Worm (Caenorhabditis elegans) whole organism, late embryonic: ENCODE measurements around the gene bgnt-1.2.

ENCODE experiments used
- F13H6.1 ChIP-seq: sonication (generic microtip); optimal IDR thresholded peaks from 2 replicates; lab custom pipeline; 2016; ENCODE audit warnings: missing genetic modification characterization, missing compliant biosample characterization
- K09A11.1 ChIP-seq: sonication (generic microtip); optimal IDR thresholded peaks from 2 replicates; lab custom pipeline; 2017; ENCODE audit warnings: antibody characterized with exemption, mild to moderate bottlenecking, missing genetic modification characterization, missing compliant biosample characterization; ENCODE audit not compliant: insufficient read depth
- T23F11.4 ChIP-seq: fragments of 200-800 bp; sonication (Bioruptor generic); optimal IDR thresholded peaks from 2 replicates; lab custom pipeline; 2018; ENCODE audit warnings: mild to moderate bottlenecking, missing genetic modification characterization, missing compliant biosample characterization
- Y22D7AL.16 ChIP-seq: sonication (generic microtip); optimal IDR thresholded peaks from 2 replicates; lab custom pipeline; 2016; ENCODE audit warnings: missing genetic modification characterization, missing compliant biosample characterization
- ceh-2 ChIP-seq: sonication (generic microtip); optimal IDR thresholded peaks from 2 replicates; lab custom pipeline; 2016; ENCODE audit warnings: missing genotype, missing genetic modification characterization, missing compliant biosample characterization
- ceh-22 ChIP-seq: sonication (generic microtip); optimal IDR thresholded peaks from 2 replicates; lab custom pipeline; 2017; ENCODE audit warnings: missing biosample characterization, missing genetic modification characterization
- ceh-24 ChIP-seq: sonication (generic microtip); optimal IDR thresholded peaks from 2 replicates; lab custom pipeline; 2016; ENCODE audit warnings: mild to moderate bottlenecking, missing genetic modification characterization, missing compliant biosample characterization
- ceh-30 ChIP-seq: fragments of 150-350 bp; optimal IDR thresholded peaks from 2 replicates; lab custom pipeline; 2014; ENCODE audit warnings: missing biosample characterization, missing genetic modification characterization
- ceh-6 ChIP-seq: fragments of 200-800 bp; sonication (Bioruptor generic); optimal IDR thresholded peaks from 2 replicates; lab custom pipeline; 2018; ENCODE audit warnings: mild to moderate bottlenecking, missing genetic modification characterization, missing compliant biosample characterization
- ceh-9 ChIP-seq: sonication (generic microtip); optimal IDR thresholded peaks from 2 replicates; lab custom pipeline; 2016; ENCODE audit warnings: mild to moderate bottlenecking, missing genetic modification characterization, inconsistent platforms, missing compliant biosample characterization
- dmd-4 ChIP-seq: sonication (generic microtip); optimal IDR thresholded peaks from 2 replicates; lab custom pipeline; 2016; ENCODE audit warnings: borderline replicate concordance, missing genetic modification characterization, missing compliant biosample characterization
- elt-4 ChIP-seq: sonication (generic microtip); optimal IDR thresholded peaks from 2 replicates; lab custom pipeline; 2016; ENCODE audit warnings: missing genetic modification characterization, missing compliant biosample characterization
- ets-4 ChIP-seq: sonication (generic microtip); optimal IDR thresholded peaks from 2 replicates; lab custom pipeline; 2016; ENCODE audit warnings: missing genetic modification characterization, missing compliant biosample characterization
- fax-1 ChIP-seq: sonication (generic microtip); optimal IDR thresholded peaks from 2 replicates; lab custom pipeline; 2016; ENCODE audit warnings: missing genotype, missing genetic modification characterization, missing compliant biosample characterization
- fkh-10 ChIP-seq: fragments of 150-350 bp; optimal IDR thresholded peaks from 2 replicates; lab custom pipeline; 2014; ENCODE audit warnings: missing biosample characterization, missing genetic modification reagents, missing genetic modification characterization
- fkh-6 ChIP-seq: sonication (generic microtip); optimal IDR thresholded peaks from 2 replicates; lab custom pipeline; 2016; ENCODE audit warnings: missing genetic modification characterization, missing compliant biosample characterization
- hlh-13 ChIP-seq: fragments of 200-800 bp; sonication (Bioruptor generic); optimal IDR thresholded peaks from 2 replicates; lab custom pipeline; 2018; ENCODE audit warnings: mild to moderate bottlenecking, missing genetic modification characterization, missing compliant biosample characterization
- hlh-30 ChIP-seq: sonication (generic microtip); optimal IDR thresholded peaks from 2 replicates; lab custom pipeline; 2017; ENCODE audit warnings: antibody characterized with exemption, missing genetic modification characterization, missing compliant biosample characterization; ENCODE audit not compliant: insufficient read depth
- lim-6 ChIP-seq: sonication (generic microtip); optimal IDR thresholded peaks from 2 replicates; lab custom pipeline; 2016; ENCODE audit warnings: missing genetic modification characterization, missing compliant biosample characterization
- madf-2 ChIP-seq: sonication (generic microtip); optimal IDR thresholded peaks from 2 replicates; lab custom pipeline; 2017; ENCODE audit warnings: missing genetic modification characterization, missing compliant biosample characterization
- mec-3 ChIP-seq: sonication (generic microtip); optimal IDR thresholded peaks from 2 replicates; lab custom pipeline; 2016; ENCODE audit warnings: borderline replicate concordance, missing genetic modification characterization, missing compliant biosample characterization
- nhr-11 ChIP-seq: fragments of 150-350 bp; optimal IDR thresholded peaks from 2 replicates; lab custom pipeline; 2014; ENCODE audit warnings: missing biosample characterization, missing genetic modification characterization
- nhr-232 ChIP-seq: sonication (generic microtip); optimal IDR thresholded peaks from 2 replicates; lab custom pipeline; 2016; ENCODE audit warnings: missing genetic modification characterization, missing compliant biosample characterization
- odd-2 ChIP-seq: sonication (generic microtip); optimal IDR thresholded peaks from 2 replicates; lab custom pipeline; 2017; ENCODE audit warnings: antibody characterized with exemption, mild to moderate bottlenecking, missing genetic modification characterization, missing compliant biosample characterization
- pat-9 ChIP-seq: fragments of 200-800 bp; sonication (Bioruptor generic); optimal IDR thresholded peaks from 2 replicates; lab custom pipeline; 2018; ENCODE audit warnings: mild to moderate bottlenecking, missing genetic modification characterization, moderate library complexity, missing compliant biosample characterization
- pha-2 ChIP-seq: sonication (generic microtip); optimal IDR thresholded peaks from 2 replicates; lab custom pipeline; 2017; ENCODE audit warnings: mild to moderate bottlenecking, missing genetic modification characterization, missing compliant biosample characterization
- ref-2 ChIP-seq: sonication (generic microtip); optimal IDR thresholded peaks from 2 replicates; lab custom pipeline; 2016; ENCODE audit warnings: missing genetic modification characterization, missing compliant biosample characterization
- rnt-1 ChIP-seq: sonication (generic microtip); optimal IDR thresholded peaks from 2 replicates; lab custom pipeline; 2016; ENCODE audit warnings: missing genetic modification characterization, missing compliant biosample characterization
- sox-2 ChIP-seq: fragments of 200-800 bp; sonication (Bioruptor generic); IDR thresholded peaks from 2 replicates; pipeline ENCODE4 v1.3.6; 2022; ENCODE audit warnings: missing genetic modification reagents, missing genetic modification characterization, missing compliant biosample characterization
- sox-4 ChIP-seq: sonication (generic microtip); optimal IDR thresholded peaks from 2 replicates; lab custom pipeline; 2017; ENCODE audit warnings: mild to moderate bottlenecking, missing genetic modification characterization, inconsistent platforms, missing compliant biosample characterization
- syd-9 ChIP-seq: sonication (generic microtip); optimal IDR thresholded peaks from 2 replicates; lab custom pipeline; 2016; ENCODE audit warnings: mild to moderate bottlenecking, missing genetic modification characterization, moderate library complexity, missing compliant biosample characterization
- tbx-7 ChIP-seq: sonication (generic microtip); optimal IDR thresholded peaks from 2 replicates; lab custom pipeline; 2016; ENCODE audit warnings: missing genotype, missing genetic modification characterization, missing compliant biosample characterization
- ttx-3 ChIP-seq: sonication (generic microtip); optimal IDR thresholded peaks from 2 replicates; lab custom pipeline; 2016; ENCODE audit warnings: missing genetic modification reagents, missing genetic modification characterization, missing compliant biosample characterization
- unc-42 ChIP-seq: sonication (generic microtip); optimal IDR thresholded peaks from 2 replicates; lab custom pipeline; 2016; ENCODE audit warnings: missing genotype, missing genetic modification characterization, missing compliant biosample characterization
- zip-5 ChIP-seq: sonication (generic microtip); optimal IDR thresholded peaks from 2 replicates; lab custom pipeline; 2016; ENCODE audit warnings: missing genetic modification characterization, missing compliant biosample characterization

Gene bgnt-1.2

ce11 chrV:2138287-2138686 lies 19.8 kb upstream of the bgnt-1.2 start:
- no peak for TF ChIP-seq odd-2 (tag; lab: Kevin White, UChicago)
- no peak for TF ChIP-seq ceh-9 (tag; lab: Kevin White, UChicago)
- TF ChIP-seq ceh-6 (GFP tag; lab: Kevin White, UChicago): no peak
- no peak for TF ChIP-seq nhr-11 (tag; lab: Kevin White, UChicago)
- no peak for TF ChIP-seq tbx-7 (tag; lab: Kevin White, UChicago)
- TF ChIP-seq T23F11.4 (GFP tag; lab: Kevin White, UChicago): no peak
- no peak for TF ChIP-seq fkh-10 (GFP tag; lab: Kevin White, UChicago)
- TF ChIP-seq pat-9: no peak
- TF ChIP-seq Y22D7AL.16 (tag; lab: Kevin White, UChicago): no peak
- TF ChIP-seq dmd-4: no peak
- no peak for TF ChIP-seq fax-1
- no peak for TF ChIP-seq hlh-13 (GFP tag; lab: Kevin White, UChicago)
- no peak for TF ChIP-seq ceh-24 (tag; lab: Kevin White, UChicago)
- TF ChIP-seq nhr-232 (tag; lab: Kevin White, UChicago): no peak
- TF ChIP-seq syd-9 (tag; lab: Kevin White, UChicago): no peak
- TF ChIP-seq F13H6.1 (tag; lab: Kevin White, UChicago): no peak
- no peak for TF ChIP-seq K09A11.1 (tag; lab: Kevin White, UChicago)
- TF ChIP-seq pha-2 (tag; lab: Kevin White, UChicago): no peak
- TF ChIP-seq rnt-1 (tag; lab: Kevin White, UChicago): no peak

ce11 chrV:2137010-2137409 lies 18.5 kb upstream of the bgnt-1.2 start:
- TF ChIP-seq ets-4 (tag; lab: Kevin White, UChicago) (no peak), sox-2 (GFP tag; lab: Robert Waterston, UW) (no peak), madf-2 (tag; lab: Kevin White, UChicago) (no peak), ceh-22 (tag; lab: Kevin White, UChicago) (no peak), elt-4 (tag; lab: Kevin White, UChicago) (no peak), zip-5 (tag; lab: Kevin White, UChicago) (no peak)
- TF ChIP-seq, all 69 proteins: peak for 0

- TF ChIP-seq unc-42 (tag; lab: Kevin White, UChicago): peak; percentile 3
- peak; percentile 21 for TF ChIP-seq sox-4 (tag; lab: Kevin White, UChicago)
- no peak for TF ChIP-seq ref-2
Measured at ce11 chrV:2135323-2135722, 16.8 kb upstream of the bgnt-1.2 start.

- no peak for TF ChIP-seq Y22D7AL.16 (tag; lab: Kevin White, UChicago)
- TF ChIP-seq ets-4 (tag; lab: Kevin White, UChicago): no peak
- TF ChIP-seq ceh-30 (tag; lab: Kevin White, UChicago): no peak
- TF ChIP-seq madf-2 (tag; lab: Kevin White, UChicago): no peak
- TF ChIP-seq nhr-11 (tag; lab: Kevin White, UChicago): no peak
- TF ChIP-seq fkh-6 (tag; lab: Kevin White, UChicago): no peak
- TF ChIP-seq lim-6: no peak
- peak; percentile 19 for TF ChIP-seq unc-42 (tag; lab: Kevin White, UChicago)
- no peak for TF ChIP-seq T23F11.4 (GFP tag; lab: Kevin White, UChicago)
- TF ChIP-seq mec-3 (tag; lab: Kevin White, UChicago): no peak
- no peak for TF ChIP-seq ttx-3 (tag; lab: Kevin White, UChicago)
- TF ChIP-seq ceh-2 (tag; lab: Kevin White, UChicago): no peak
- peak; percentile 56 for TF ChIP-seq hlh-30 (tag; lab: Kevin White, UChicago)
- no peak for TF ChIP-seq F13H6.1 (tag; lab: Kevin White, UChicago)
- TF ChIP-seq, all 69 proteins: peak for 2
Measured at ce11 chrV:2134340-2134739, 15.9 kb upstream of the bgnt-1.2 start.
